Fruit fly (Drosophila melanogaster): ENCODE results near the gene gzl.

The gzl gene

DNA sequence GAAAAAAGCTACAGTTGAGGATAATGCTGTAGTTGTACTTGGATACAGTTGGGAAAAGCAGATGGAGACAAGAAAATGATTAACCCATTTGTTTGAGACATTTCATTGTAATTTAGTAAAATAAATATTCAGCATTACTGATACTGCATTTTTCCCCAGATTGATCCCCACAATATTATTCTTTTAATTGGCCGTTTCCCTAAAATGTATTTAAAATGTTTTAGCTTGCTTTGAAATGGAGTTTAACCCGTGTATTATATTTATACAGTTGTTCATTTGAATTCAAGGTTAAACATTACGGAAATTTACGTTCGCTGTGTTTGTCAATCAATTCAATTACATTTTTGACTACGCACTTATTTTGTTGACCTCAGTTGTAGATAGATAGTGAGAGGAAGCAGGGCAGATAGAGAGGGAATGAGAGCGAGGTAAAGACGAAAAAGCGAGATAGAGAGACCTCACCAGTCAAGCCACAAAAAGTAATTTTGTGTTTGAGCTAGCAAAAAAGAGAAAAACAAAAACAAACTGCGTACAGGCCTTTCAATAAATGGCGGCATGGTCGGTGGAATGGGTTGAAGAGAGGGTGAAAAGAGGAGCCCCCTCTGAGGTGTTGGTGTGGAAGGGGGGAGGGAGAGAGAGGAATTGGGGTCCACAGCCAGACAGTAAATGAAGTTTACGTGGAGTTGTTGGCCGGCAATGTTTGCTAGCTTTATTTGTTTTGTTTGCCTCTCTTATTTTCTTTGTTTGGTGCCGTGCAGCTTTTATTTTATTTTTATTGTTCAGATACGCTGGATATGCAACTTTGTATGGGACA lies 27.9 kb downstream of the gzl start (continued):
- TF ChIP-seq crol (GFP tag; IDR thresholded peaks at IDR 0.05) (peak; percentile 99), lab (GFP tag; optimal IDR thresholded peaks at IDR 0.05) (peak; percentile 88), CG17328 (GFP tag; IDR thresholded peaks at IDR 0.05) (peak; percentile 31), Max (GFP tag; optimal IDR thresholded peaks at IDR 0.05) (peak; percentile 81), CG7987 (GFP tag; optimal IDR thresholded peaks at IDR 0.05) (peak; percentile 51), CG12391 (tag; optimal IDR thresholded peaks at IDR 0.05) (peak; percentile 92), YL-1 (GFP tag; optimal IDR thresholded peaks at IDR 0.05) (peak; percentile 56), Spps (tag; optimal IDR thresholded peaks at IDR 0.05) (peak; percentile 33), dm (GFP tag; optimal IDR thresholded peaks at IDR 0.05) (peak; percentile 57), CG11247 (GFP tag; IDR thresholded peaks at IDR 0.05) (peak; percentile 48), Bteb2 (GFP tag; optimal IDR thresholded peaks at IDR 0.05) (peak; percentile 73), CG6272 (GFP tag; IDR thresholded peaks at IDR 0.05) (peak; percentile 42; the same call in 1 of the 2 replicates), CG4707 (GFP tag; optimal IDR thresholded peaks at IDR 0.05) (peak; percentile 38), gem (tag; optimal IDR thresholded peaks at IDR 0.05) (peak; percentile 94), klu (GFP tag; IDR thresholded peaks at IDR 0.05) (peak; percentile 66), stc (GFP tag; IDR thresholded peaks at IDR 0.05) (peak; percentile 62; the same call in 1 of the 2 replicates), gcm (GFP tag; optimal IDR thresholded peaks at IDR 0.05) (peak; percentile 82), slou (GFP tag; optimal IDR thresholded peaks at IDR 0.05) (peak; percentile 65), shn (GFP tag; optimal IDR thresholded peaks at IDR 0.05) (peak; percentile 78), D19A (tag; optimal IDR thresholded peaks at IDR 0.05) (peak; percentile 88), bab2 (GFP tag; optimal IDR thresholded peaks at IDR 0.05) (peak; percentile 77), CG2889 (GFP tag; IDR thresholded peaks at IDR 0.05) (0 out of 3 replicates have a peak, but pooled peaks have one; percentile 49), CG7786 (GFP tag; optimal IDR thresholded peaks at IDR 0.05) (peak; percentile 75), Eip74EF (GFP tag; optimal IDR thresholded peaks at IDR 0.05) (peak in 1 of 2 experiments; percentile 95), hb (GFP tag; IDR thresholded peaks at IDR 0.05; ENCODE audit: partially characterized antibody) (no peak), CG4424 (GFP tag; optimal IDR thresholded peaks at IDR 0.05) (peak; percentile 89), CG7372 (GFP tag; IDR thresholded peaks at IDR 0.05) (peak; percentile 56), CG10209 (GFP tag; optimal IDR thresholded peaks at IDR 0.05) (peak; percentile 88), Jarid2 (GFP tag; optimal IDR thresholded peaks at IDR 0.05) (peak; percentile 73), pnt (GFP tag; optimal IDR thresholded peaks at IDR 0.05) (peak; percentile 74), CG18262 (tag; optimal IDR thresholded peaks at IDR 0.05) (peak; percentile 96), CG31224 (GFP tag; IDR thresholded peaks at IDR 0.05) (peak; percentile 51), Hand (GFP tag; optimal IDR thresholded peaks at IDR 0.05) (peak; percentile 88), CG14710 (tag; optimal IDR thresholded peaks at IDR 0.05) (peak; percentile 88), NfI (GFP tag; optimal IDR thresholded peaks at IDR 0.05) (peak; percentile 87), CG11085 (GFP tag; IDR thresholded peaks at IDR 0.05) (0 out of 2 replicates have a peak, but pooled peaks have one; percentile 36), CG1603 (tag; optimal IDR thresholded peaks at IDR 0.05) (peak; percentile 80), CG14441 (GFP tag; IDR thresholded peaks at IDR 0.05) (0 out of 2 replicates have a peak, but pooled peaks have one; percentile 46), tap (tag; optimal IDR thresholded peaks at IDR 0.05) (peak; percentile 86), CG1792 (GFP tag; optimal IDR thresholded peaks at IDR 0.05) (peak; percentile 67), org-1 (GFP tag; optimal IDR thresholded peaks at IDR 0.05) (peak; percentile 90), HLHmδ (GFP tag; optimal IDR thresholded peaks at IDR 0.05) (no peak), CG12155 (GFP tag; optimal IDR thresholded peaks at IDR 0.05) (peak; percentile 83), chn (GFP tag; optimal IDR thresholded peaks at IDR 0.05) (peak; percentile 88), pum (GFP tag; optimal IDR thresholded peaks at IDR 0.05) (peak; percentile 81), CG10565 (GFP tag; optimal IDR thresholded peaks at IDR 0.05) (peak; percentile 10), sisA (GFP tag; IDR thresholded peaks at IDR 0.05) (peak; percentile 73), pho (GFP tag; optimal IDR thresholded peaks at IDR 0.05) (peak; percentile 89)
